Worm (Caenorhabditis elegans) whole organism, young adult: Measurements from ENCODE around the gene W05E10.5.

Experiments used
- B0019.2 ChIP-seq: fragments of 200-800 bp; sonication (Bioruptor generic); conservative IDR thresholded peaks from 2 replicates; pipeline ENCODE4 v1.3.6; 2022; ENCODE audit warnings: missing genetic modification reagents, missing genetic modification characterization, missing compliant biosample characterization
- B0035.1 ChIP-seq: sonication (generic microtip); optimal IDR thresholded peaks from 2 replicates; lab custom pipeline; 2016; ENCODE audit warnings: missing genetic modification characterization, mild to moderate bottlenecking, missing compliant biosample characterization, missing genotype, missing genetic modification reagents
- C17E4.6 ChIP-seq: fragments of 200-800 bp; sonication (Bioruptor generic); IDR thresholded peaks from 2 replicates; pipeline ENCODE4 v1.3.6; 2022; ENCODE audit warnings: missing genetic modification reagents, missing genetic modification characterization, missing compliant biosample characterization
- D2030.7 ChIP-seq: fragments of 200-800 bp; sonication (Bioruptor generic); IDR thresholded peaks from 2 replicates; pipeline ENCODE4 v1.3.6; 2022; ENCODE audit warnings: missing genetic modification reagents, missing genetic modification characterization, missing compliant biosample characterization
- F33H1.4 ChIP-seq: fragments of 200-800 bp; sonication (Bioruptor generic); IDR thresholded peaks from 2 replicates; pipeline ENCODE4 v1.3.6; 2022; ENCODE audit warnings: missing genetic modification reagents, missing genetic modification characterization, missing compliant biosample characterization
- T26A5.8 ChIP-seq: sonication (generic microtip); optimal IDR thresholded peaks from 2 replicates; lab custom pipeline; 2016; ENCODE audit warnings: missing genetic modification characterization, missing compliant biosample characterization
- Y53F4B.3 ChIP-seq: fragments of 200-800 bp; sonication (Bioruptor generic); IDR thresholded peaks from 2 replicates; pipeline ENCODE4 v1.3.6; 2022; ENCODE audit warnings: missing genetic modification reagents, missing genetic modification characterization, missing compliant biosample characterization
- Y53G8AR.9 ChIP-seq: fragments of 200-800 bp; sonication (Bioruptor generic); conservative IDR thresholded peaks from 2 replicates; pipeline ENCODE4 v1.3.6; 2022; ENCODE audit warnings: missing genetic modification reagents, missing genetic modification characterization, missing compliant biosample characterization
- akir-1 ChIP-seq: fragments of 200-800 bp; sonication (Bioruptor generic); optimal IDR thresholded peaks from 2 replicates; lab custom pipeline; 2018; ENCODE audit warnings: mild to moderate bottlenecking, missing genetic modification characterization, moderate library complexity, missing compliant biosample characterization
- attf-5 ChIP-seq: fragments of 200-800 bp; sonication (Bioruptor generic); optimal IDR thresholded peaks from 2 replicates; lab custom pipeline; 2018; ENCODE audit warnings: mild to moderate bottlenecking, missing genetic modification characterization, missing compliant biosample characterization
- bed-2 ChIP-seq: fragments of 200-800 bp; sonication (Bioruptor generic); IDR thresholded peaks from 2 replicates; pipeline ENCODE4 v1.3.6; 2022; ENCODE audit warnings: missing genetic modification reagents, missing genetic modification characterization, missing compliant biosample characterization
- cebp-1 ChIP-seq, 2 experiments: fragments of 200-800 bp in 1 of 2; sonication (Bioruptor generic) in 1 of 2; sonication (generic microtip) in 1 of 2; IDR thresholded peaks in 1 of 2; optimal IDR thresholded peaks in 1 of 2; 2 replicates each; pipeline versions ENCODE4 v1.3.6 to Lab custom; 2017 to 2022; ENCODE audit warnings: missing compliant biosample characterization in 2 of 2, missing genetic modification characterization in 2 of 2, mild to moderate bottlenecking in 1 of 2, missing genetic modification reagents in 1 of 2, moderate library complexity in 1 of 2
- ceh-58 ChIP-seq: fragments of 200-800 bp; sonication (Bioruptor generic); IDR thresholded peaks from 2 replicates; pipeline ENCODE4 v1.3.6; 2022; ENCODE audit warnings: missing genetic modification characterization, missing compliant biosample characterization
- ceh-79 ChIP-seq: sonication (generic microtip); optimal IDR thresholded peaks from 2 replicates; lab custom pipeline; 2017; ENCODE audit warnings: mild to moderate bottlenecking, missing genetic modification characterization, missing compliant biosample characterization
- chd-7 ChIP-seq: sonication (generic microtip); optimal IDR thresholded peaks from 2 replicates; lab custom pipeline; 2016; ENCODE audit warnings: mild to moderate bottlenecking, missing genetic modification characterization, moderate library complexity, missing compliant biosample characterization
- die-1 ChIP-seq: sonication (generic microtip); optimal IDR thresholded peaks from 2 replicates; lab custom pipeline; 2016; ENCODE audit warnings: missing genotype, mild to moderate bottlenecking, missing genetic modification characterization, missing compliant biosample characterization
- dox-1 ChIP-seq: fragments of 200-800 bp; sonication (Bioruptor generic); IDR thresholded peaks from 2 replicates; pipeline ENCODE4 v1.3.6; 2022; ENCODE audit warnings: missing genetic modification reagents, missing genetic modification characterization, missing compliant biosample characterization
- dpl-1 ChIP-seq: fragments of 150-350 bp; optimal IDR thresholded peaks from 2 replicates; lab custom pipeline; 2014; ENCODE audit warnings: missing biosample characterization, missing genetic modification reagents, missing genetic modification characterization
- efl-1 ChIP-seq: fragments of 150-350 bp; optimal IDR thresholded peaks from 2 replicates; lab custom pipeline; 2014; ENCODE audit warnings: missing biosample characterization, missing genetic modification reagents, missing genetic modification characterization
- egl-18 ChIP-seq: fragments of 200-800 bp; sonication (Bioruptor generic); IDR thresholded peaks from 2 replicates; pipeline ENCODE4 v1.3.6; 2022; ENCODE audit warnings: missing genetic modification reagents, missing genetic modification characterization, missing compliant biosample characterization
- him-1 ChIP-seq: sonication (generic microtip); optimal IDR thresholded peaks from 2 replicates; lab custom pipeline; 2016; ENCODE audit warnings: missing genotype, missing genetic modification reagents, missing genetic modification characterization, missing compliant biosample characterization
- madf-10 ChIP-seq: sonication (generic microtip); optimal IDR thresholded peaks from 2 replicates; lab custom pipeline; 2016; ENCODE audit warnings: mild to moderate bottlenecking, missing genetic modification characterization, missing compliant biosample characterization
- madf-3 ChIP-seq: fragments of 200-800 bp; sonication (Bioruptor generic); IDR thresholded peaks from 2 replicates; pipeline ENCODE4 v1.3.6; 2022; ENCODE audit warnings: missing genetic modification reagents, missing genetic modification characterization, missing compliant biosample characterization
- mxl-1 ChIP-seq: sonication (generic microtip); optimal IDR thresholded peaks from 2 replicates; lab custom pipeline; 2016; ENCODE audit warnings: missing genetic modification characterization, missing compliant biosample characterization
- nfya-2 ChIP-seq: fragments of 200-800 bp; sonication (Bioruptor generic); IDR thresholded peaks from 2 replicates; pipeline ENCODE4 v1.3.6; 2022; ENCODE audit warnings: missing genetic modification reagents, missing genetic modification characterization, missing compliant biosample characterization
- nfyb-1 ChIP-seq: fragments of 200-800 bp; sonication (Bioruptor generic); IDR thresholded peaks from 2 replicates; pipeline ENCODE4 v1.3.6; 2022; ENCODE audit warnings: missing genetic modification reagents, missing genetic modification characterization, missing compliant biosample characterization
- nhr-80 ChIP-seq: sonication (generic microtip); optimal IDR thresholded peaks from 2 replicates; lab custom pipeline; 2016; ENCODE audit warnings: missing genetic modification characterization, missing compliant biosample characterization
- pha-4 ChIP-seq: fragments of 150-350 bp; sonication (generic microtip); optimal IDR thresholded peaks from 2 replicates; lab custom pipeline; 2014; ENCODE audit warnings: missing biosample characterization, missing genetic modification reagents, missing genetic modification characterization
- sdz-38 ChIP-seq: sonication (generic microtip); optimal IDR thresholded peaks from 2 replicates; lab custom pipeline; 2016; ENCODE audit warnings: missing genotype, missing genetic modification characterization, missing compliant biosample characterization
- snpc-4 ChIP-seq, 5 experiments: fragments of 150-350 bp in 1 of 5; sonication (generic microtip) in 4 of 5; optimal IDR thresholded peaks; 2 replicates each; lab custom pipeline; 2014 to 2018; ENCODE audit warnings: missing genetic modification characterization in 5 of 5, missing biosample characterization in 3 of 5, antibody characterized with exemption in 2 of 5, mild to moderate bottlenecking in 2 of 5, missing compliant biosample characterization in 2 of 5, missing genotype in 2 of 5, moderate library complexity in 2 of 5, missing genetic modification reagents in 1 of 5
- tlf-1 ChIP-seq: fragments of 200-800 bp; sonication (Bioruptor generic); optimal IDR thresholded peaks from 2 replicates; lab custom pipeline; 2018; ENCODE audit warnings: mild to moderate bottlenecking, missing genetic modification characterization, missing compliant biosample characterization
- ztf-18 ChIP-seq: sonication (generic microtip); optimal IDR thresholded peaks from 2 replicates; lab custom pipeline; 2016; ENCODE audit warnings: missing genotype, mild to moderate bottlenecking, missing genetic modification characterization, missing compliant biosample characterization
- ztf-3 ChIP-seq: fragments of 200-800 bp; sonication (Bioruptor generic); optimal IDR thresholded peaks from 2 replicates; lab custom pipeline; 2018; ENCODE audit warnings: mild to moderate bottlenecking, missing genetic modification characterization, missing compliant biosample characterization

W05E10.5 gene

ce11 chrV:11649254-11649653, 46.2 kb downstream of the W05E10.5 start:
- TF ChIP-seq F33H1.4 (no peak), Y53F4B.3 (GFP tag; lab: Robert Waterston, UW) (no peak), pha-4 (tag; lab: Kevin White, UChicago) (no peak), T26A5.8 (no peak), attf-5 (GFP tag; lab: Kevin White, UChicago) (no peak), mxl-1 (tag; lab: Kevin White, UChicago) (no peak), him-1 (no peak), nfyb-1 (no peak), ztf-18 (tag; lab: Kevin White, UChicago) (no peak), die-1 (tag; lab: Kevin White, UChicago) (no peak), dox-1 (GFP tag; lab: Robert Waterston, UW) (no peak), nfya-2 (no peak), tlf-1 (GFP tag; lab: Kevin White, UChicago) (no peak), egl-18 (GFP tag; lab: Robert Waterston, UW) (no peak), dpl-1 (GFP tag; lab: Kevin White, UChicago) (no peak), B0019.2 (GFP tag; lab: Robert Waterston, UW) (no peak)

- TF ChIP-seq C17E4.6 (GFP tag; lab: Robert Waterston, UW) (no peak), ceh-58 (GFP tag; lab: Robert Waterston, UW) (no peak), nhr-80 (peak; percentile 47), sdz-38 (no peak), Y53G8AR.9 (GFP tag; lab: Robert Waterston, UW) (no peak), chd-7 (tag; lab: Kevin White, UChicago) (no peak), cebp-1 (GFP tag; IDR thresholded peaks at IDR 0.05; lab: Robert Waterston, UW) (peak; percentile 88), cebp-1 (tag; optimal IDR thresholded peaks at IDR 0.05; lab: Kevin White, UChicago) (peak; percentile 87), ceh-79 (tag; lab: Kevin White, UChicago) (no peak), pha-4 (tag; lab: Kevin White, UChicago) (no peak)
- TF ChIP-seq, all 124 proteins: peak for 2
Observed at ce11 chrV:11648435-11648834, 47.1 kb downstream of the W05E10.5 start.

ce11 chrV:11647821-11648220, 47.7 kb downstream of the W05E10.5 start:
- TF ChIP-seq akir-1 (GFP tag; lab: Kevin White, UChicago) (no peak), ztf-3 (GFP tag; lab: Kevin White, UChicago) (no peak), madf-3 (GFP tag; lab: Robert Waterston, UW) (no peak), bed-2 (GFP tag; lab: Robert Waterston, UW) (no peak)

- TF ChIP-seq chd-7 (tag; lab: Kevin White, UChicago) = no peak
- TF ChIP-seq D2030.7 (GFP tag; lab: Robert Waterston, UW) = no peak
- TF ChIP-seq snpc-4 (GFP tag; optimal IDR thresholded peaks at IDR 0.05; lab: Kevin White, UChicago) = no peak
- no peak for TF ChIP-seq snpc-4 (tag; optimal IDR thresholded peaks at IDR 0.05; lab: Kevin White, UChicago)
- no peak for TF ChIP-seq madf-10 (tag; lab: Kevin White, UChicago)
- TF ChIP-seq B0035.1 (tag; lab: Kevin White, UChicago) = no peak
- TF ChIP-seq efl-1 = no peak
Observed at ce11 chrV:11645244-11645643, 50.3 kb downstream of the W05E10.5 start, which contains the start of gene skp-1. Gene skp-1, plus strand, starts transcription at chrV:11645481.
